Fruit fly (Drosophila melanogaster): ENCODE results near the gene CG32085.

CG32085 gene

DNA sequence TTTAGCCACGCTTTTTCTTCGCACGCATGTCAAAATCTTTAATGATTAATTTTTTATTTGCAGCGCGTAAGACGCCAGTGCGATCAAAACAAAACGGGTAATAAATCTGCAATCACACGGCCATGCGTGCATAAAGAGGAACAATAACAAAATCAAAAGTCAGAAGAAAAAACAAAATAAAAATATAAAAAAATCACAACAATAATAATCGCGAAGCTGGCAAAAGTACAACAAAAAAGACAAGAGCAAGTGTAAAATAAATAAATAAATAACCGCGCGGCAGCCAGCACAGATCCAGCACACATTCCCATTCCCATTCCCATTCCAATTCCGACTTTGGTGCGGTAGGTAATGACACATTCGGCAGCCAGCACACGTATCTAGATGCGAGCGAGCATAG lies 45.6 kb downstream of the CG32085 start:
- TF ChIP-seq lz (GFP tag; optimal IDR thresholded peaks at IDR 0.05) (no peak), CG11762 (GFP tag; optimal IDR thresholded peaks at IDR 0.05; ENCODE audit: insufficient read depth) (no peak), CG6808 (GFP tag; optimal IDR thresholded peaks at IDR 0.05) (peak; percentile 78), acj6 (GFP tag; optimal IDR thresholded peaks at IDR 0.05) (no peak), CG10669 (GFP tag; optimal IDR thresholded peaks at IDR 0.05) (peak; percentile 42), CG34406 (GFP tag; optimal IDR thresholded peaks at IDR 0.05) (no peak), Met (GFP tag; optimal IDR thresholded peaks at IDR 0.05) (no peak), net (GFP tag; optimal IDR thresholded peaks at IDR 0.05) (peak; percentile 50), Smox (GFP tag; optimal IDR thresholded peaks at IDR 0.05) (no peak), Hr4 (GFP tag; optimal IDR thresholded peaks at IDR 0.05) (peak; percentile 29), svp (GFP tag) (peak; percentile 61), achi (GFP tag; optimal IDR thresholded peaks at IDR 0.05) (peak; percentile 39), CG1621 (tag; optimal IDR thresholded peaks at IDR 0.05) (peak; percentile 71), CG10631 (GFP tag; optimal IDR thresholded peaks at IDR 0.05) (peak; percentile 10), esn (GFP tag; optimal IDR thresholded peaks at IDR 0.05) (peak; percentile 0), fd85E (GFP tag; optimal IDR thresholded peaks at IDR 0.05) (no peak), CG11902 (GFP tag; optimal IDR thresholded peaks at IDR 0.05) (no peak), Eip75B (GFP tag; optimal IDR thresholded peaks at IDR 0.05) (peak; percentile 36), dac (GFP tag; optimal IDR thresholded peaks at IDR 0.05) (peak; percentile 15), CG6854 (GFP tag; optimal IDR thresholded peaks at IDR 0.05) (no peak), CG3919 (GFP tag; optimal IDR thresholded peaks at IDR 0.05) (peak; percentile 13), CG6163 (GFP tag; IDR thresholded peaks at IDR 0.05) (peak; percentile 82; the same call in 2 of the 3 replicates), Ets96B (tag; optimal IDR thresholded peaks at IDR 0.05) (peak; percentile 75), Blimp-1 (GFP tag; optimal IDR thresholded peaks at IDR 0.05) (no peak), Ets21C (GFP tag; optimal IDR thresholded peaks at IDR 0.05) (no peak), CG8632 (GFP tag; optimal IDR thresholded peaks at IDR 0.05) (no peak), CG8119 (GFP tag; IDR thresholded peaks at IDR 0.05) (peak; percentile 80; the same call in 2 of the 3 replicates), Gug (GFP tag; IDR thresholded peaks at IDR 0.05) (peak; percentile 38; the same call in 1 of the 2 replicates), CG3032 (tag; optimal IDR thresholded peaks at IDR 0.05) (peak; percentile 52), CG15336 (GFP tag; IDR thresholded peaks at IDR 0.05) (peak; percentile 58), Sox102F (GFP tag; optimal IDR thresholded peaks at IDR 0.05) (no peak), ss (GFP tag; optimal IDR thresholded peaks at IDR 0.05) (peak; percentile 75 to 77), CG16779 (tag; optimal IDR thresholded peaks at IDR 0.05) (peak; percentile 82), Lpt (GFP tag; optimal IDR thresholded peaks at IDR 0.05) (peak; percentile 25), Sox15 (GFP tag; optimal IDR thresholded peaks at IDR 0.05) (no peak), fd59A (GFP tag; optimal IDR thresholded peaks at IDR 0.05) (peak; percentile 2), pdm3 (GFP tag; optimal IDR thresholded peaks at IDR 0.05) (no peak), Eip93F (GFP tag; optimal IDR thresholded peaks at IDR 0.05) (no peak), Eip78C (GFP tag) (peak; percentile 69), CG32006 (GFP tag; optimal IDR thresholded peaks at IDR 0.05) (no peak), CG11294 (GFP tag; IDR thresholded peaks at IDR 0.05) (no peak), CG6792 (GFP tag; optimal IDR thresholded peaks at IDR 0.05) (no peak), CG6276 (GFP tag; optimal IDR thresholded peaks at IDR 0.05) (peak; percentile 84), vri (GFP tag; optimal IDR thresholded peaks at IDR 0.05) (no peak), spab (GFP tag; optimal IDR thresholded peaks at IDR 0.05) (peak; percentile 58), CG4318 (GFP tag; optimal IDR thresholded peaks at IDR 0.05) (no peak), cyc (GFP tag; optimal IDR thresholded peaks at IDR 0.05) (no peak), OdsH (GFP tag; optimal IDR thresholded peaks at IDR 0.05) (no peak), dsx (GFP tag; optimal IDR thresholded peaks at IDR 0.05; ENCODE audit: poor library complexity, severe bottlenecking) (peak; percentile 62), CG9139 (GFP tag; optimal IDR thresholded peaks at IDR 0.05) (peak; percentile 67), eg (GFP tag; IDR thresholded peaks at IDR 0.05) (peak; percentile 85; the same call in 2 of the 3 replicates)

All from whole organism, prepupa.